Worm (Caenorhabditis elegans) whole organism, mixed stage, embryonic: ENCODE results near the gene sri-7.

ENCODE experiments used
- ces-1 ChIP-seq: fragments of 150-350 bp; optimal IDR thresholded peaks from 2 replicates; lab custom pipeline; 2014; ENCODE audit warnings: missing biosample characterization, missing genetic modification reagents, missing genetic modification characterization
- cnd-1 ChIP-seq: fragments of 200-800 bp; sonication (Bioruptor generic); optimal IDR thresholded peaks from 2 replicates; lab custom pipeline; 2018; ENCODE audit warnings: mild to moderate bottlenecking, missing genetic modification characterization, missing compliant biosample characterization
- elt-1 ChIP-seq: sonication (generic microtip); optimal IDR thresholded peaks from 2 replicates; lab custom pipeline; 2017; ENCODE audit warnings: missing genetic modification characterization, mild to moderate bottlenecking, missing compliant biosample characterization, antibody characterized with exemption, moderate library complexity, borderline replicate concordance; ENCODE audit not compliant: insufficient read depth
- lsy-2 ChIP-seq: fragments of 150-350 bp; optimal IDR thresholded peaks from 2 replicates; lab custom pipeline; 2014; ENCODE audit warnings: missing biosample characterization, missing genetic modification characterization
- nhr-28 ChIP-seq: fragments of 150-350 bp; optimal IDR thresholded peaks from 2 replicates; lab custom pipeline; 2014; ENCODE audit warnings: missing biosample characterization, missing genetic modification characterization
- pha-4 ChIP-seq: fragments of 150-350 bp; optimal IDR thresholded peaks from 2 replicates; lab custom pipeline; 2018; ENCODE audit warnings: missing biosample characterization, missing genetic modification reagents, missing genetic modification characterization
- snpc-4 ChIP-seq: fragments of 150-350 bp; optimal IDR thresholded peaks from 2 replicates; lab custom pipeline; 2014; ENCODE audit warnings: missing biosample characterization, missing genetic modification characterization
- tbx-8 ChIP-seq: fragments of 200-800 bp; sonication (Bioruptor generic); optimal IDR thresholded peaks from 2 replicates; lab custom pipeline; 2018; ENCODE audit warnings: mild to moderate bottlenecking, missing genetic modification characterization, moderate library complexity, missing compliant biosample characterization
- unc-39 ChIP-seq: fragments of 150-350 bp; optimal IDR thresholded peaks from 2 replicates; lab custom pipeline; 2014; ENCODE audit warnings: missing biosample characterization, missing genetic modification characterization
- unc-62 ChIP-seq: fragments of 150-350 bp; optimal IDR thresholded peaks from 2 replicates; lab custom pipeline; 2014; ENCODE audit warnings: missing biosample characterization, missing genetic modification reagents, missing genetic modification characterization
- zip-8 ChIP-seq: fragments of 150-350 bp; optimal IDR thresholded peaks from 2 replicates; lab custom pipeline; 2014; ENCODE audit warnings: missing biosample characterization, missing genetic modification characterization

ce11 chrV:15354648-15355047 is 45.5 kb upstream of the sri-7 start, which contains the start of gene C29F3.7:
- TF ChIP-seq nhr-28 (no peak), lsy-2 (tag; lab: Kevin White, UChicago) (no peak), snpc-4 (no peak), unc-39 (tag; lab: Kevin White, UChicago) (no peak), elt-1 (no peak), pha-4 (no peak), tbx-8 (GFP tag; lab: Kevin White, UChicago) (no peak), zip-8 (tag; lab: Kevin White, UChicago) (no peak), unc-62 (GFP tag; lab: Kevin White, UChicago) (no peak), cnd-1 (tag; lab: Kevin White, UChicago) (no peak), ces-1 (GFP tag; lab: Kevin White, UChicago) (no peak)
